Worm (Caenorhabditis elegans): Measurements from ENCODE around the gene kcmf-1.

DNA sequence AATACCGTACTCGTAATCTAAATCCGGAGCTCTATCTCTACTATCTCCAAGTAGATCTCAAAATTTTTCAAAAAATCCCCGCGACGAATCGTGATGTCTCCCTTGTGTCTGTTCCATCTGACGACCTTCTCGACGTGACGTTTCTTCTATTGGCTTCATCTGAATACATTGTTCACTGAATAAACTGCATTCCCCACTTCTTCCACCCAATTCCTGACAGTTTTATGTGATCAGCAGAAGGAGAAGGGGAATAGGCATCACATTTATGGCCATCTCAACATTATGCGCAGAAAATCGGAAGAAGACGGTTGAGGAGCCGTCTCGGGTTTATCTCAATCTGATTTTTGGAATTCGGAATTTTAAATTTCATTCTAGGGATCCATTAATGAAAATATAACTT is 10.2 kb upstream of the kcmf-1 start:
- TF ChIP-seq mdl-1 (tag; optimal IDR thresholded peaks at IDR 0.05), result no peak
- no peak for TF ChIP-seq nhr-85 (tag)
- TF ChIP-seq lsy-2 (tag; optimal IDR thresholded peaks at IDR 0.05), result no peak
